Fruit fly (Drosophila melanogaster): Measurements from ENCODE around the gene RpL24.

DNA sequence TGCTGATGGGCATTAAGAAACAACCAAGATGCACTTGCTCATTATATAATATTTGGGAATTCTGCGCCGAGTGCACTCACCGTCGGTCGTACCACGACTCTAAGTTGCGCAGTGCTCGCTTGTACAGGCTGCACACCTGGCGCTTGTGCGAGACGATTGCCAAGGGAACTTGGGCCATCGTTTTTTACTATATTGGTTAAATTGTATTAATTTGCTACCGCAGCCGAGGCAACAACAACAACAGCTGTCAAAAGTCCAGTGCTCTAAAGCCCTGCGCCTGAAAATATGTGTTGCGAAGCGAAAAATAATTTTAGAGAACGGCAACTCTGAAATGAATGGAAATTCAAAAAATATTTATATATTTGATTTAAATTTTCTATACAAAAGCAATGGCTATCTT is 24.2 kb downstream of the RpL24 start, which contains the start of gene ND-B22:
- no peak for TF ChIP-seq h (optimal IDR thresholded peaks at IDR 0.05)
- TF ChIP-seq Myc (optimal IDR thresholded peaks at IDR 0.05), result no peak
- TF ChIP-seq psq (optimal IDR thresholded peaks at IDR 0.05), result no peak
- no peak for TF ChIP-seq insv (optimal IDR thresholded peaks at IDR 0.05)

All from Kc167 (cell line).